Fruit fly (Drosophila melanogaster): ENCODE results near the gene tbc.

DNA sequence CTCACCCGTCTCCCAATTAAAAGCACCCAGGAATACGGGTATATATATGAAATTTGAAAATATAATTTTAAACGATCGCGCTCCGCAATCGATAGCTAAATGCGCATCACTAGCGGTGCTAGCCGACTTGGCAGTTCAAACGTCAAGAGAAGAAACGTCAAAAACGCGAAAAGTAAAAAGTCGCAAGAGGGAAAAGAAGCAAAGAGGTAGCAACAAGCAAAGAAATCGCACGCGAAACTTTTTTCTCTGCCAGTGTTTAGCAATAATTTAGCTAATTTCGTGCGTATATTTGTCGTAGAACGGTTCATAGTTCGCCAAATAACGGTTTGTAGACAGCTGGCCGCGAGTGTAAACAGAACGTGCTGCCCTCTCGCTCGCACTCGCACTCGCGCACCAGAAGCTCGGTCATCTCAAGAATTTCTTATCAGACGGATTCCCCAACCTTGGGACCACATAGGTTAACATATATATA, 62.3 kb downstream of the tbc start, which contains the start of gene CG1812:
- no peak for TF ChIP-seq Myc (optimal IDR thresholded peaks at IDR 0.05)
- no peak for TF ChIP-seq insv (optimal IDR thresholded peaks at IDR 0.05)
- TF ChIP-seq psq (optimal IDR thresholded peaks at IDR 0.05): no peak
- TF ChIP-seq ttk (optimal IDR thresholded peaks at IDR 0.05): no peak
- TF ChIP-seq h (optimal IDR thresholded peaks at IDR 0.05): no peak
- no peak for TF ChIP-seq Sin3A (optimal IDR thresholded peaks at IDR 0.05)
